Worm (Caenorhabditis elegans) whole organism, L3 larva: ENCODE results near the gene rabr-1.
A peak's percentile ranks its signal among the peaks of the same experiment; 100 is the strongest.

Experiments used
- R02D3.7 ChIP-seq: fragments of 150-350 bp; optimal IDR thresholded peaks from 2 replicates; lab custom pipeline; 2014; ENCODE audit warnings: missing biosample characterization, missing genetic modification characterization
- ZK546.5 ChIP-seq: sonication (generic microtip); optimal IDR thresholded peaks from 2 replicates; lab custom pipeline; 2017; ENCODE audit warnings: missing biosample characterization, missing genetic modification characterization
- aly-2 ChIP-seq: fragments of 150-350 bp; optimal IDR thresholded peaks from 2 replicates; lab custom pipeline; 2014; ENCODE audit warnings: missing biosample characterization, missing genetic modification characterization
- ama-1 ChIP-seq: fragments of 150-350 bp; optimal IDR thresholded peaks from 2 replicates; lab custom pipeline; 2018
- ceh-16 ChIP-seq: sonication (generic microtip); optimal IDR thresholded peaks from 2 replicates; lab custom pipeline; 2017; ENCODE audit warnings: missing biosample characterization, missing genetic modification characterization
- ceh-28 ChIP-seq: fragments of 150-350 bp; optimal IDR thresholded peaks from 2 replicates; lab custom pipeline; 2014; ENCODE audit warnings: missing biosample characterization, missing genetic modification reagents, missing genetic modification characterization
- ceh-82 ChIP-seq: fragments of 150-350 bp; optimal IDR thresholded peaks from 2 replicates; lab custom pipeline; 2014; ENCODE audit warnings: missing biosample characterization, missing genetic modification characterization
- ceh-9 ChIP-seq: sonication (generic microtip); optimal IDR thresholded peaks from 2 replicates; lab custom pipeline; 2018; ENCODE audit warnings: missing biosample characterization, missing genetic modification characterization
- daf-12 ChIP-seq: fragments of 150-350 bp; optimal IDR thresholded peaks from 2 replicates; lab custom pipeline; 2014; ENCODE audit warnings: missing biosample characterization, missing genetic modification reagents, missing genetic modification characterization
- egl-27 ChIP-seq: sonication (generic microtip); optimal IDR thresholded peaks from 4 replicates; lab custom pipeline; 2017; ENCODE audit warnings: missing biosample characterization, missing genetic modification reagents, missing genetic modification characterization
- egl-5 ChIP-seq: fragments of 150-350 bp; optimal IDR thresholded peaks from 2 replicates; lab custom pipeline; 2017; ENCODE audit warnings: missing biosample characterization, missing genetic modification reagents, missing genetic modification characterization, inconsistent platforms
- elt-1 ChIP-seq: fragments of 150-350 bp; optimal IDR thresholded peaks from 2 replicates; lab custom pipeline; 2014; ENCODE audit warnings: missing biosample characterization, missing genetic modification characterization
- elt-2 ChIP-seq: sonication (generic microtip); optimal IDR thresholded peaks from 2 replicates; lab custom pipeline; 2016; ENCODE audit warnings: missing genetic modification reagents, mild to moderate bottlenecking, missing genetic modification characterization, missing compliant biosample characterization
- elt-3 ChIP-seq, 3 experiments: fragments of 150-350 bp in 1 of 3; sonication (generic microtip) in 2 of 3; optimal IDR thresholded peaks; 2 replicates in 2 of 3; 4 replicates in 1 of 3; lab custom pipeline; 2014 to 2017; ENCODE audit warnings: missing biosample characterization in 3 of 3, missing genetic modification characterization in 3 of 3
- eor-1 ChIP-seq, 2 experiments: fragments of 150-350 bp; optimal IDR thresholded peaks; 2 replicates each; lab custom pipeline; 2014 to 2018; ENCODE audit warnings: missing biosample characterization in 2 of 2, missing genetic modification characterization in 2 of 2
- fkh-10 ChIP-seq: sonication (generic microtip); optimal IDR thresholded peaks from 2 replicates; lab custom pipeline; 2017; ENCODE audit warnings: missing biosample characterization, missing genetic modification reagents, missing genetic modification characterization
- fkh-2 ChIP-seq: fragments of 150-350 bp; optimal IDR thresholded peaks from 2 replicates; lab custom pipeline; 2014; ENCODE audit warnings: missing biosample characterization, missing genetic modification reagents, missing genetic modification characterization
- fos-1 ChIP-seq: fragments of 150-350 bp; optimal IDR thresholded peaks from 2 replicates; lab custom pipeline; 2014; ENCODE audit warnings: missing biosample characterization, missing genetic modification characterization
- hmg-11 ChIP-seq: sonication (generic microtip); optimal IDR thresholded peaks from 2 replicates; lab custom pipeline; 2016; ENCODE audit warnings: missing genetic modification characterization, missing compliant biosample characterization
- jun-1 ChIP-seq: fragments of 150-350 bp; optimal IDR thresholded peaks from 2 replicates; lab custom pipeline; 2014; ENCODE audit warnings: missing biosample characterization, missing genetic modification reagents, missing genetic modification characterization
- lin-15B ChIP-seq: fragments of 150-350 bp; optimal IDR thresholded peaks from 2 replicates; lab custom pipeline; 2014; ENCODE audit warnings: missing biosample characterization, missing genetic modification characterization
- lin-39 ChIP-seq: fragments of 150-350 bp; optimal IDR thresholded peaks from 2 replicates; lab custom pipeline; 2018; ENCODE audit warnings: missing biosample characterization, missing genetic modification reagents, missing genetic modification characterization
- lsy-12 ChIP-seq: sonication (generic microtip); optimal IDR thresholded peaks from 2 replicates; lab custom pipeline; 2016; ENCODE audit warnings: mild to moderate bottlenecking, missing genetic modification characterization, missing compliant biosample characterization
- mdl-1 ChIP-seq: fragments of 150-350 bp; optimal IDR thresholded peaks from 2 replicates; lab custom pipeline; 2014; ENCODE audit warnings: missing biosample characterization, missing genetic modification characterization
- mml-1 ChIP-seq: fragments of 150-350 bp; sonication (generic microtip); optimal IDR thresholded peaks from 3 replicates; lab custom pipeline; 2014; ENCODE audit warnings: missing biosample characterization, missing genetic modification characterization
- nfya-1 ChIP-seq: sonication (generic microtip); optimal IDR thresholded peaks from 2 replicates; lab custom pipeline; 2017; ENCODE audit warnings: missing genetic modification characterization, mild to moderate bottlenecking, missing compliant biosample characterization, antibody characterized with exemption, moderate library complexity; ENCODE audit not compliant: insufficient read depth
- nhr-11 ChIP-seq: fragments of 150-350 bp; optimal IDR thresholded peaks from 2 replicates; lab custom pipeline; 2014; ENCODE audit warnings: missing biosample characterization, missing genetic modification characterization
- nhr-12 ChIP-seq: fragments of 150-350 bp; optimal IDR thresholded peaks from 2 replicates; lab custom pipeline; 2014; ENCODE audit warnings: missing biosample characterization, missing genetic modification characterization
- nhr-23 ChIP-seq: fragments of 150-350 bp; optimal IDR thresholded peaks from 2 replicates; lab custom pipeline; 2014; ENCODE audit warnings: missing biosample characterization, missing genetic modification reagents, missing genetic modification characterization
- nhr-237 ChIP-seq: fragments of 150-350 bp; optimal IDR thresholded peaks from 2 replicates; lab custom pipeline; 2014; ENCODE audit warnings: missing biosample characterization, missing genetic modification characterization
- nhr-25 ChIP-seq: sonication (generic microtip); optimal IDR thresholded peaks from 2 replicates; lab custom pipeline; 2017; ENCODE audit warnings: missing biosample characterization, missing genetic modification characterization
- nhr-28 ChIP-seq: fragments of 150-350 bp; optimal IDR thresholded peaks from 2 replicates; lab custom pipeline; 2014; ENCODE audit warnings: missing biosample characterization, missing genetic modification characterization
- nhr-43 ChIP-seq: sonication (generic microtip); optimal IDR thresholded peaks from 2 replicates; lab custom pipeline; 2016; ENCODE audit warnings: mild to moderate bottlenecking, missing genetic modification characterization, missing compliant biosample characterization; ENCODE audit not compliant: poor library complexity, severe bottlenecking
- nhr-67 ChIP-seq: fragments of 150-350 bp; optimal IDR thresholded peaks from 2 replicates; lab custom pipeline; 2014; ENCODE audit warnings: missing biosample characterization, missing genetic modification characterization
- nhr-76 ChIP-seq: fragments of 150-350 bp; sonication (generic microtip); optimal IDR thresholded peaks from 5 replicates; lab custom pipeline; 2014; ENCODE audit warnings: missing biosample characterization, missing genetic modification characterization
- nhr-77 ChIP-seq: fragments of 150-350 bp; optimal IDR thresholded peaks from 2 replicates; lab custom pipeline; 2014; ENCODE audit warnings: missing biosample characterization, missing genetic modification characterization
- pha-4 ChIP-seq: fragments of 150-350 bp; optimal IDR thresholded peaks from 2 replicates; lab custom pipeline; 2014; ENCODE audit warnings: missing biosample characterization, missing genetic modification reagents, missing genetic modification characterization
- pqm-1 ChIP-seq: fragments of 150-350 bp; optimal IDR thresholded peaks from 2 replicates; lab custom pipeline; 2017; ENCODE audit warnings: missing biosample characterization, missing genetic modification characterization, inconsistent platforms
- sea-2 ChIP-seq: fragments of 150-350 bp; sonication (generic microtip); optimal IDR thresholded peaks from 4 replicates; lab custom pipeline; 2014; ENCODE audit warnings: missing biosample characterization, missing genetic modification reagents, missing genetic modification characterization
- skn-1 ChIP-seq: fragments of 150-350 bp; optimal IDR thresholded peaks from 2 replicates; lab custom pipeline; 2014; ENCODE audit warnings: missing biosample characterization, missing genetic modification characterization
- snpc-4 ChIP-seq: fragments of 150-350 bp; optimal IDR thresholded peaks from 2 replicates; lab custom pipeline; 2014; ENCODE audit warnings: missing biosample characterization, missing genetic modification characterization
- tbx-2 ChIP-seq: sonication (generic microtip); optimal IDR thresholded peaks from 2 replicates; lab custom pipeline; 2016; ENCODE audit warnings: mild to moderate bottlenecking, missing genetic modification characterization, missing compliant biosample characterization
- unc-39 ChIP-seq: sonication (generic microtip); optimal IDR thresholded peaks from 4 replicates; lab custom pipeline; 2017; ENCODE audit warnings: missing biosample characterization, missing genetic modification characterization
- unc-62 ChIP-seq: fragments of 150-350 bp; sonication (generic microtip); optimal IDR thresholded peaks from 4 replicates; lab custom pipeline; 2014; ENCODE audit warnings: missing biosample characterization, missing genetic modification reagents, missing genetic modification characterization
- zag-1 ChIP-seq: fragments of 150-350 bp; optimal IDR thresholded peaks from 2 replicates; lab custom pipeline; 2014; ENCODE audit warnings: missing biosample characterization, missing genetic modification characterization
- ztf-11 ChIP-seq: fragments of 150-350 bp; optimal IDR thresholded peaks from 2 replicates; lab custom pipeline; 2014; ENCODE audit warnings: missing biosample characterization, missing genetic modification characterization
- ztf-4 ChIP-seq: fragments of 150-350 bp; optimal IDR thresholded peaks from 2 replicates; lab custom pipeline; 2014; ENCODE audit warnings: missing biosample characterization, missing genetic modification characterization

rabr-1 gene

DNA sequence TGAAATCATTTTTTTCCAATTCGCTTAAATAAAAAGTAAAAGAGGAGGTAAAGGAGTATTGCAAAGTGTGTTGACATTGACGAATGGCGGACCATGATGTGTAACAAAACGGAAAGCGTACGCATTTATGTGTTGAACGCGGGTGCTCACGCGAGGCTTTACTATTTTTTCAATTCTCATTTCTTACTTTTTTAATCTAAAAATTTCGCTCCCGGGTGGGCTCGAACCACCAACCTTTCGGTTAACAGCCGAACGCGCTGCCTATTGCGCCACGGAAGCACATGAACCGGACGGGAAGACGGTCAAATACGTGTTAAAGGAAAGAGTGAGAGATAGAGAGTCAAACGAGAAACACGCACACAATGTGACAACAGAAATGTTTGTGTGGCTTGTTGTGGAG, 53.3 kb downstream of the rabr-1 start:
- TF ChIP-seq ama-1 (lab: Kevin White, UChicago) = no peak
- no peak for TF ChIP-seq ceh-16 (tag; lab: Kevin White, UChicago)
- peak; percentile 43 for TF ChIP-seq tbx-2 (tag; lab: Kevin White, UChicago)
- no peak for TF ChIP-seq nhr-76 (tag; lab: Kevin White, UChicago)
- TF ChIP-seq unc-62 = no peak
- TF ChIP-seq lin-39 (tag; lab: Kevin White, UChicago) = peak; percentile 30
- TF ChIP-seq ceh-28 (tag; lab: Kevin White, UChicago) = no peak
- peak; percentile 66 for TF ChIP-seq nfya-1 (tag; lab: Kevin White, UChicago)
- TF ChIP-seq skn-1 (tag; lab: Kevin White, UChicago) = peak; percentile 33
- TF ChIP-seq nhr-77 = no peak
- no peak for TF ChIP-seq nhr-28 (tag; lab: Kevin White, UChicago)
- peak; percentile 13 for TF ChIP-seq snpc-4 (tag; lab: Kevin White, UChicago)
- no peak for TF ChIP-seq nhr-237
- no peak for TF ChIP-seq ztf-4
- TF ChIP-seq egl-5 (tag; lab: Kevin White, UChicago) = no peak
- TF ChIP-seq lsy-12 (tag; lab: Kevin White, UChicago) = peak; percentile 44
- no peak for TF ChIP-seq eor-1 (tag; optimal IDR thresholded peaks at IDR 0.05; lab: Kevin White, UChicago)
- TF ChIP-seq nhr-67 (tag; lab: Kevin White, UChicago) = no peak
- TF ChIP-seq ztf-11 (tag; lab: Kevin White, UChicago) = no peak
- TF ChIP-seq sea-2 (GFP tag; lab: Kevin White, UChicago) = no peak
- no peak for TF ChIP-seq zag-1
- TF ChIP-seq mdl-1 (tag; lab: Kevin White, UChicago) = no peak
- peak; percentile 58 for TF ChIP-seq elt-2
- TF ChIP-seq daf-12 (tag; lab: Kevin White, UChicago) = no peak
- no peak for TF ChIP-seq fkh-2
- no peak for TF ChIP-seq R02D3.7
- peak; percentile 39 for TF ChIP-seq nhr-25 (tag; lab: Kevin White, UChicago)
- TF ChIP-seq ZK546.5 (tag; lab: Kevin White, UChicago) = no peak
- no peak for TF ChIP-seq mml-1 (tag; lab: Kevin White, UChicago)
- TF ChIP-seq lin-15B (tag; lab: Kevin White, UChicago) = peak; percentile 18
- no peak for TF ChIP-seq unc-39 (tag; lab: Kevin White, UChicago)
- TF ChIP-seq hmg-11 (tag; lab: Kevin White, UChicago) = peak; percentile 78
- no peak for TF ChIP-seq aly-2
- TF ChIP-seq elt-1 = no peak
- no peak for TF ChIP-seq nhr-23 (tag; lab: Kevin White, UChicago)
- TF ChIP-seq fos-1 = peak; percentile 62
- no peak for TF ChIP-seq elt-3 (tag; optimal IDR thresholded peaks at IDR 0.05; lab: Kevin White, UChicago)
- peak; percentile 39 for TF ChIP-seq jun-1 (tag; lab: Kevin White, UChicago)
- no peak for TF ChIP-seq fkh-10 (GFP tag; lab: Kevin White, UChicago)
- peak; percentile 70 for TF ChIP-seq pha-4 (tag; lab: Kevin White, UChicago)
- TF ChIP-seq nhr-43 = peak; percentile 37
- no peak for TF ChIP-seq nhr-12 (tag; lab: Kevin White, UChicago)
- no peak for TF ChIP-seq ceh-82 (tag; lab: Kevin White, UChicago)
- peak; percentile 51 for TF ChIP-seq egl-27 (tag; lab: Kevin White, UChicago)
- no peak for TF ChIP-seq ceh-9
- no peak for TF ChIP-seq nhr-11 (tag; lab: Kevin White, UChicago)
- peak; percentile 38 for TF ChIP-seq pqm-1 (tag; lab: Kevin White, UChicago)
